Fruit fly (Drosophila melanogaster) whole organism, prepupa: Measurements from ENCODE around the gene CG13375.

Experiments used
- CG10631 ChIP-seq: fragments of 200-800 bp; sonication (Bioruptor generic); optimal IDR thresholded peaks from 2 replicates; lab custom pipeline; 2016; ENCODE audit warnings: missing biosample characterization, missing genetic modification characterization
- CG10669 ChIP-seq: fragments of 200-800 bp; sonication (Bioruptor generic); optimal IDR thresholded peaks from 3 replicates; lab custom pipeline; 2018; ENCODE audit warnings: missing biosample characterization, mild to moderate bottlenecking, missing genetic modification characterization, moderate library complexity
- CG11294 ChIP-seq: fragments of 200-800 bp; sonication (Bioruptor generic); IDR thresholded peaks from 2 replicates; pipeline ENCODE4 v1.3.6; 2022; ENCODE audit warnings: missing biosample characterization, missing genetic modification characterization
- CG11762 ChIP-seq: fragments of 200-800 bp; sonication (Bioruptor generic); optimal IDR thresholded peaks from 3 replicates; lab custom pipeline; 2016; ENCODE audit warnings: missing biosample characterization, missing genetic modification characterization; ENCODE audit not compliant: insufficient read depth
- CG3032 ChIP-seq: fragments of 200-800 bp; optimal IDR thresholded peaks from 2 replicates; lab custom pipeline; 2019; ENCODE audit warnings: missing biosample characterization, mild to moderate bottlenecking, missing genetic modification characterization, moderate library complexity
- CG31627 ChIP-seq: fragments of 200-800 bp; sonication (Bioruptor generic); optimal IDR thresholded peaks from 3 replicates; lab custom pipeline; 2016; ENCODE audit warnings: missing biosample characterization, missing genetic modification characterization
- CG32006 ChIP-seq: fragments of 200-800 bp; sonication (Bioruptor generic); optimal IDR thresholded peaks from 3 replicates; lab custom pipeline; 2017; ENCODE audit warnings: missing biosample characterization, mild to moderate bottlenecking, missing genetic modification characterization
- CG34406 ChIP-seq: fragments of 200-800 bp; sonication (Bioruptor generic); optimal IDR thresholded peaks from 3 replicates; lab custom pipeline; 2016; ENCODE audit warnings: missing biosample characterization, missing genetic modification characterization
- CG3919 ChIP-seq: fragments of 200-800 bp; sonication (Bioruptor generic); optimal IDR thresholded peaks from 3 replicates; lab custom pipeline; 2016; ENCODE audit warnings: missing biosample characterization, missing genetic modification characterization
- CG4318 ChIP-seq: fragments of 200-800 bp; sonication (Bioruptor generic); optimal IDR thresholded peaks from 3 replicates; lab custom pipeline; 2017; ENCODE audit warnings: missing biosample characterization, mild to moderate bottlenecking, missing genetic modification characterization
- CG6792 ChIP-seq: fragments of 200-800 bp; sonication (Bioruptor generic); optimal IDR thresholded peaks from 3 replicates; lab custom pipeline; 2016; ENCODE audit warnings: missing biosample characterization, missing genetic modification characterization
- CG6808 ChIP-seq: fragments of 200-800 bp; sonication (Bioruptor generic); optimal IDR thresholded peaks from 3 replicates; lab custom pipeline; 2017; ENCODE audit warnings: missing biosample characterization, missing genetic modification characterization, mild to moderate bottlenecking, moderate library complexity, missing genetic modification reagents
- CG7368 ChIP-seq: fragments of 200-800 bp; sonication (Bioruptor generic); optimal IDR thresholded peaks from 3 replicates; lab custom pipeline; 2016; ENCODE audit warnings: missing biosample characterization, missing genetic modification characterization
- CG8119 ChIP-seq: fragments of 200-800 bp; sonication (Bioruptor generic); IDR thresholded peaks from 3 replicates; pipeline ENCODE4 v1.3.6; 2022; ENCODE audit warnings: missing biosample characterization, missing genetic modification characterization
- CG8319 ChIP-seq: fragments of 200-800 bp; sonication (Bioruptor generic); optimal IDR thresholded peaks from 3 replicates; lab custom pipeline; 2016; ENCODE audit warnings: missing biosample characterization, missing genetic modification characterization
- CG8632 ChIP-seq: fragments of 200-800 bp; sonication (Bioruptor generic); optimal IDR thresholded peaks from 3 replicates; lab custom pipeline; 2016; ENCODE audit warnings: missing biosample characterization, missing genetic modification characterization
- CG9139 ChIP-seq: fragments of 200-800 bp; sonication (Bioruptor generic); optimal IDR thresholded peaks from 3 replicates; lab custom pipeline; 2017; ENCODE audit warnings: missing biosample characterization, mild to moderate bottlenecking, missing genetic modification characterization
- Eip75B ChIP-seq: fragments of 200-800 bp; sonication (Bioruptor generic); optimal IDR thresholded peaks from 3 replicates; lab custom pipeline; 2016; ENCODE audit warnings: missing biosample characterization, missing genetic modification characterization
- Eip78C ChIP-seq: fragments of 200-800 bp; sonication (Bioruptor generic); peaks from one replicate; lab custom pipeline; 2016; ENCODE audit warnings: missing biosample characterization, missing genetic modification characterization
- Eip93F ChIP-seq: fragments of 200-800 bp; sonication (Bioruptor generic); optimal IDR thresholded peaks from 2 replicates; lab custom pipeline; 2016; ENCODE audit warnings: missing biosample characterization, mild to moderate bottlenecking, missing genetic modification characterization
- Ets21C ChIP-seq: fragments of 200-800 bp; sonication (Bioruptor generic); optimal IDR thresholded peaks from 3 replicates; lab custom pipeline; 2016; ENCODE audit warnings: missing biosample characterization, missing genetic modification characterization
- Ets96B ChIP-seq: fragments of 200-800 bp; optimal IDR thresholded peaks from 2 replicates; lab custom pipeline; 2019; ENCODE audit warnings: missing biosample characterization, mild to moderate bottlenecking, missing genetic modification characterization, moderate library complexity
- Gug ChIP-seq: fragments of 200-800 bp; sonication (Bioruptor generic); IDR thresholded peaks from 2 replicates; pipeline ENCODE4 v1.3.6; 2022; ENCODE audit warnings: missing biosample characterization, missing genetic modification characterization
- Hr38 ChIP-seq: sonication (Bioruptor generic); optimal IDR thresholded peaks from 2 replicates; lab custom pipeline; 2016; ENCODE audit warnings: missing biosample characterization, missing genetic modification characterization
- Hr39 ChIP-seq: fragments of 200-800 bp; sonication (Bioruptor generic); optimal IDR thresholded peaks from 2 replicates; lab custom pipeline; 2016; ENCODE audit warnings: missing biosample characterization, missing genetic modification characterization
- Hr4 ChIP-seq: fragments of 200-800 bp; sonication (Bioruptor generic); optimal IDR thresholded peaks from 3 replicates; lab custom pipeline; 2016; ENCODE audit warnings: missing biosample characterization, missing genetic modification characterization
- Lpt ChIP-seq: fragments of 200-800 bp; sonication (Bioruptor generic); optimal IDR thresholded peaks from 3 replicates; lab custom pipeline; 2016; ENCODE audit warnings: missing biosample characterization, missing genetic modification characterization
- Met ChIP-seq: fragments of 200-800 bp; sonication (Bioruptor generic); optimal IDR thresholded peaks from 3 replicates; lab custom pipeline; 2016; ENCODE audit warnings: missing biosample characterization, missing genetic modification characterization
- OdsH ChIP-seq: fragments of 200-800 bp; sonication (Bioruptor generic); optimal IDR thresholded peaks from 3 replicates; lab custom pipeline; 2016; ENCODE audit warnings: missing biosample characterization, missing genetic modification characterization
- Smox ChIP-seq: fragments of 200-800 bp; sonication (Bioruptor generic); optimal IDR thresholded peaks from 3 replicates; lab custom pipeline; 2016; ENCODE audit warnings: missing biosample characterization, missing genetic modification characterization
- Sox14 ChIP-seq: fragments of 200-800 bp; sonication (Bioruptor generic); optimal IDR thresholded peaks from 3 replicates; lab custom pipeline; 2016; ENCODE audit warnings: missing biosample characterization, missing genetic modification characterization
- Sox15 ChIP-seq: fragments of 200-800 bp; sonication (Bioruptor generic); optimal IDR thresholded peaks from 3 replicates; lab custom pipeline; 2016; ENCODE audit warnings: missing biosample characterization, missing genetic modification characterization
- achi ChIP-seq: fragments of 200-800 bp; sonication (Bioruptor generic); optimal IDR thresholded peaks from 3 replicates; lab custom pipeline; 2016; ENCODE audit warnings: missing biosample characterization, missing genetic modification characterization
- acj6 ChIP-seq: fragments of 200-800 bp; sonication (Bioruptor generic); optimal IDR thresholded peaks from 3 replicates; lab custom pipeline; 2016; ENCODE audit warnings: missing biosample characterization, missing genetic modification characterization
- cyc ChIP-seq: fragments of 200-800 bp; sonication (Bioruptor generic); optimal IDR thresholded peaks from 3 replicates; lab custom pipeline; 2016; ENCODE audit warnings: missing biosample characterization, missing genetic modification characterization
- dac ChIP-seq: fragments of 200-800 bp; sonication (Bioruptor generic); optimal IDR thresholded peaks from 2 replicates; lab custom pipeline; 2017; ENCODE audit warnings: missing biosample characterization, mild to moderate bottlenecking, missing genetic modification characterization
- dsx ChIP-seq: fragments of 200-800 bp; optimal IDR thresholded peaks from 3 replicates; lab custom pipeline; 2019; ENCODE audit warnings: missing biosample characterization, mild to moderate bottlenecking, missing genetic modification characterization, moderate library complexity; ENCODE audit not compliant: poor library complexity, severe bottlenecking
- eg ChIP-seq: fragments of 200-800 bp; sonication (Bioruptor generic); IDR thresholded peaks from 3 replicates; pipeline ENCODE4 v1.3.6; 2022; ENCODE audit warnings: missing biosample characterization, missing genetic modification characterization
- esn ChIP-seq: fragments of 200-800 bp; sonication (Bioruptor generic); optimal IDR thresholded peaks from 2 replicates; lab custom pipeline; 2016; ENCODE audit warnings: missing biosample characterization, mild to moderate bottlenecking, missing genetic modification characterization, moderate library complexity
- fd85E ChIP-seq: fragments of 200-800 bp; sonication (Bioruptor generic); optimal IDR thresholded peaks from 3 replicates; lab custom pipeline; 2016; ENCODE audit warnings: missing biosample characterization, missing genetic modification characterization
- lz ChIP-seq: fragments of 200-800 bp; sonication (Bioruptor generic); optimal IDR thresholded peaks from 3 replicates; lab custom pipeline; 2016; ENCODE audit warnings: missing biosample characterization, missing genetic modification characterization
- net ChIP-seq: fragments of 200-800 bp; sonication (Bioruptor generic); optimal IDR thresholded peaks from 3 replicates; lab custom pipeline; 2016; ENCODE audit warnings: missing biosample characterization, missing genetic modification characterization
- pdm3 ChIP-seq: fragments of 200-800 bp; sonication (Bioruptor generic); optimal IDR thresholded peaks from 3 replicates; lab custom pipeline; 2016; ENCODE audit warnings: missing biosample characterization, missing genetic modification characterization
- spab ChIP-seq: fragments of 200-800 bp; sonication (Bioruptor generic); optimal IDR thresholded peaks from 2 replicates; lab custom pipeline; 2017; ENCODE audit warnings: missing biosample characterization, mild to moderate bottlenecking, missing genetic modification characterization, missing genetic modification reagents
- ss ChIP-seq, 2 experiments: fragments of 200-800 bp; sonication (Bioruptor generic); optimal IDR thresholded peaks; 2 replicates in 1 of 2; 3 replicates in 1 of 2; lab custom pipeline; 2017 to 2018; ENCODE audit warnings: mild to moderate bottlenecking in 2 of 2, missing biosample characterization in 2 of 2, missing genetic modification characterization in 2 of 2, moderate library complexity in 1 of 2
- topi ChIP-seq: fragments of 200-800 bp; sonication (Bioruptor generic); optimal IDR thresholded peaks from 3 replicates; lab custom pipeline; 2016; ENCODE audit warnings: missing biosample characterization, missing genetic modification characterization
- vri ChIP-seq: fragments of 200-800 bp; sonication (Bioruptor generic); optimal IDR thresholded peaks from 3 replicates; lab custom pipeline; 2016; ENCODE audit warnings: missing biosample characterization, mild to moderate bottlenecking, missing genetic modification characterization

The CG13375 gene

dm6 chrX:342422-343169 is 47.8 kb upstream of the CG13375 start (continued):
- TF ChIP-seq topi (GFP tag; lab: Kevin White, UChicago), result peak; percentile 22
- TF ChIP-seq esn, result peak; percentile 48
- peak; percentile 60 for TF ChIP-seq achi (GFP tag; lab: Kevin White, UChicago)
- no peak for TF ChIP-seq dac (GFP tag; lab: Kevin White, UChicago)
- peak; percentile 69 for TF ChIP-seq CG32006 (GFP tag; lab: Kevin White, UChicago)
- peak; percentile 30 for TF ChIP-seq lz (GFP tag; lab: Kevin White, UChicago)
- no peak for TF ChIP-seq Hr38
- TF ChIP-seq cyc (GFP tag; lab: Kevin White, UChicago), result peak; percentile 17
- TF ChIP-seq CG31627 (GFP tag; lab: Kevin White, UChicago), result no peak
- no peak for TF ChIP-seq CG11294 (GFP tag; lab: Robert Waterston, UW)
- no peak for TF ChIP-seq Hr39 (GFP tag; lab: Kevin White, UChicago)
- no peak for TF ChIP-seq Smox (GFP tag; lab: Kevin White, UChicago)
- peak; percentile 76 for TF ChIP-seq CG34406
- peak; percentile 1 for TF ChIP-seq vri (GFP tag; lab: Kevin White, UChicago)
- peak; percentile 14 for TF ChIP-seq CG8319 (GFP tag; lab: Kevin White, UChicago)
- peak; percentile 56 for TF ChIP-seq dsx

dm6 chrX:340809-341208 is 46.0 kb upstream of the CG13375 start:
- TF ChIP-seq spab (GFP tag; lab: Kevin White, UChicago) (no peak), CG9139 (GFP tag; lab: Kevin White, UChicago) (no peak), CG7368 (GFP tag; lab: Kevin White, UChicago) (peak; percentile 31), CG4318 (GFP tag; lab: Kevin White, UChicago) (no peak), Met (GFP tag; lab: Kevin White, UChicago) (no peak), CG31627 (GFP tag; lab: Kevin White, UChicago) (no peak), ss (GFP tag; optimal IDR thresholded peaks at IDR 0.05; lab: Kevin White, UChicago) (peak in 1 of 2 experiments; percentile 49), CG10669 (GFP tag; lab: Kevin White, UChicago) (no peak), CG8319 (GFP tag; lab: Kevin White, UChicago) (no peak), Sox14 (GFP tag; lab: Kevin White, UChicago) (no peak), CG11294 (GFP tag; lab: Robert Waterston, UW) (no peak), acj6 (GFP tag; lab: Kevin White, UChicago) (peak; percentile 20), CG3032 (no peak), Ets96B (tag; lab: Kevin White, UChicago) (no peak), Eip93F (GFP tag; lab: Kevin White, UChicago) (no peak), CG6808 (no peak), dac (GFP tag; lab: Kevin White, UChicago) (no peak), Eip78C (GFP tag; lab: Kevin White, UChicago) (peak; percentile 89), CG32006 (GFP tag; lab: Kevin White, UChicago) (no peak), fd85E (GFP tag; lab: Kevin White, UChicago) (no peak), dsx (no peak), esn (peak; percentile 25), Lpt (GFP tag; lab: Kevin White, UChicago) (no peak), Ets21C (no peak), Eip75B (GFP tag; lab: Kevin White, UChicago) (peak; percentile 6), CG3919 (GFP tag; lab: Kevin White, UChicago) (peak; percentile 51), topi (GFP tag; lab: Kevin White, UChicago) (peak; percentile 31), Gug (GFP tag; lab: Robert Waterston, UW) (no peak), CG34406 (peak; percentile 47), CG10631 (peak; percentile 23), Hr4 (peak; percentile 41), net (peak; percentile 42), achi (GFP tag; lab: Kevin White, UChicago) (peak; percentile 8), OdsH (GFP tag; lab: Kevin White, UChicago) (peak; percentile 37), Hr38 (no peak), CG8119 (GFP tag; lab: Robert Waterston, UW) (no peak), Smox (GFP tag; lab: Kevin White, UChicago) (peak; percentile 21), CG6792 (GFP tag; lab: Kevin White, UChicago) (peak; percentile 16), eg (GFP tag; lab: Robert Waterston, UW) (no peak), Hr39 (GFP tag; lab: Kevin White, UChicago) (peak; percentile 8), pdm3 (GFP tag; lab: Kevin White, UChicago) (peak; percentile 47), CG8632 (peak; percentile 49), CG11762 (GFP tag; lab: Kevin White, UChicago) (peak; percentile 2), Sox15 (GFP tag; lab: Kevin White, UChicago) (peak; percentile 34)
